Worm (Caenorhabditis elegans): ENCODE results near the gene C28H8.7.

ce11 chrIII:5839147-5839546, 47.6 kb downstream of the C28H8.7 start:
- TF ChIP-seq ceh-31 (tag; optimal IDR thresholded peaks at IDR 0.05) (no peak), pros-1 (tag; optimal IDR thresholded peaks at IDR 0.05) (no peak), ceh-24 (tag; optimal IDR thresholded peaks at IDR 0.05) (no peak), pqm-1 (tag; optimal IDR thresholded peaks at IDR 0.05) (no peak)
